Fruit fly (Drosophila melanogaster) whole organism, embryonic: ENCODE results near the gene Mgat4b.

Source experiments
- ATbp ChIP-seq: fragments of 200-800 bp; sonication (Bioruptor generic); optimal IDR thresholded peaks from 2 replicates; lab custom pipeline; 2017; ENCODE audit warnings: missing biosample characterization, mild to moderate bottlenecking, missing genetic modification characterization, missing genetic modification reagents
- Ada2b ChIP-seq: fragments of 200-800 bp; sonication (Bioruptor generic); IDR thresholded peaks from 2 replicates; pipeline ENCODE4 v1.3.6; 2022; ENCODE audit warnings: missing biosample characterization, missing genetic modification characterization
- CG10274 ChIP-seq: fragments of 200-800 bp; sonication (Bioruptor generic); optimal IDR thresholded peaks from 3 replicates; lab custom pipeline; 2017; ENCODE audit warnings: missing biosample characterization, mild to moderate bottlenecking, missing genetic modification characterization
- CG10565 ChIP-seq: fragments of 200-800 bp; sonication (Bioruptor generic); optimal IDR thresholded peaks from 3 replicates; lab custom pipeline; 2016; ENCODE audit warnings: missing biosample characterization, mild to moderate bottlenecking, missing genetic modification characterization
- CG11093 ChIP-seq: fragments of 200-800 bp; sonication (Bioruptor generic); IDR thresholded peaks from 3 replicates; pipeline ENCODE4 v1.3.6; 2022; ENCODE audit warnings: missing biosample characterization, missing genetic modification characterization
- CG11247 ChIP-seq: fragments of 200-800 bp; sonication (Bioruptor generic); IDR thresholded peaks from 2 replicates; pipeline ENCODE4 v1.3.6; 2022; ENCODE audit warnings: missing biosample characterization, missing genetic modification characterization
- CG11695 ChIP-seq: fragments of 200-800 bp; sonication (Bioruptor generic); IDR thresholded peaks from 3 replicates; pipeline ENCODE4 v1.3.6; 2022; ENCODE audit warnings: missing biosample characterization, missing genetic modification characterization
- CG14710 ChIP-seq: fragments of 200-800 bp; sonication (Bioruptor generic); optimal IDR thresholded peaks from 3 replicates; lab custom pipeline; 2019; ENCODE audit warnings: missing biosample characterization, mild to moderate bottlenecking, missing genetic modification characterization, moderate library complexity
- CG14965 ChIP-seq: fragments of 200-800 bp; sonication (Bioruptor generic); optimal IDR thresholded peaks from 2 replicates; lab custom pipeline; 2016; ENCODE audit warnings: missing biosample characterization, missing genetic modification characterization, borderline replicate concordance
- CG15073 ChIP-seq: fragments of 200-800 bp; sonication (Bioruptor generic); optimal IDR thresholded peaks from 2 replicates; lab custom pipeline; 2016; ENCODE audit warnings: missing biosample characterization, missing genetic modification characterization
- CG1647 ChIP-seq: fragments of 200-800 bp; sonication (Bioruptor generic); optimal IDR thresholded peaks from 3 replicates; lab custom pipeline; 2016; ENCODE audit warnings: missing biosample characterization, missing genetic modification characterization
- CG16815 ChIP-seq: fragments of 200-800 bp; sonication (Bioruptor generic); optimal IDR thresholded peaks from 3 replicates; lab custom pipeline; 2017; ENCODE audit warnings: missing biosample characterization, mild to moderate bottlenecking, missing genetic modification characterization
- CG17359 ChIP-seq: fragments of 200-800 bp; sonication (Bioruptor generic); optimal IDR thresholded peaks from 3 replicates; lab custom pipeline; 2018; ENCODE audit warnings: missing biosample characterization, mild to moderate bottlenecking, missing genetic modification characterization, moderate library complexity
- CG17385 ChIP-seq: fragments of 200-800 bp; sonication (Bioruptor generic); optimal IDR thresholded peaks from 3 replicates; lab custom pipeline; 2018; ENCODE audit warnings: missing biosample characterization, mild to moderate bottlenecking, missing genetic modification characterization
- CG17568 ChIP-seq: fragments of 200-800 bp; sonication (Bioruptor generic); optimal IDR thresholded peaks from 2 replicates; lab custom pipeline; 2018; ENCODE audit warnings: missing biosample characterization, mild to moderate bottlenecking, missing genetic modification characterization, moderate library complexity
- CG17912 ChIP-seq: fragments of 200-800 bp; sonication (Bioruptor generic); optimal IDR thresholded peaks from 2 replicates; lab custom pipeline; 2018; ENCODE audit warnings: missing biosample characterization, mild to moderate bottlenecking, missing genetic modification characterization
- CG5953 ChIP-seq: fragments of 200-800 bp; sonication (Bioruptor generic); IDR thresholded peaks from 2 replicates; pipeline ENCODE4 v1.3.6; 2022; ENCODE audit warnings: missing biosample characterization, missing genetic modification characterization
- CG6813 ChIP-seq: fragments of 200-800 bp; sonication (Bioruptor generic); optimal IDR thresholded peaks from 2 replicates; lab custom pipeline; 2017; ENCODE audit warnings: missing biosample characterization, missing genetic modification characterization, mild to moderate bottlenecking, moderate library complexity, missing genetic modification reagents
- CG7556 ChIP-seq: fragments of 200-800 bp; sonication (Bioruptor generic); optimal IDR thresholded peaks from 2 replicates; lab custom pipeline; 2017; ENCODE audit warnings: missing biosample characterization, mild to moderate bottlenecking, missing genetic modification characterization
- CG7987 ChIP-seq: fragments of 200-800 bp; sonication (Bioruptor generic); optimal IDR thresholded peaks from 2 replicates; lab custom pipeline; 2018; ENCODE audit warnings: missing biosample characterization, mild to moderate bottlenecking, missing genetic modification characterization, moderate library complexity
- CG8924 ChIP-seq: fragments of 200-800 bp; optimal IDR thresholded peaks from 3 replicates; lab custom pipeline; 2019; ENCODE audit warnings: missing biosample characterization, mild to moderate bottlenecking, missing genetic modification characterization, moderate library complexity
- CG9876 ChIP-seq: fragments of 200-800 bp; sonication (Bioruptor generic); optimal IDR thresholded peaks from 2 replicates; lab custom pipeline; 2016; ENCODE audit warnings: missing biosample characterization, missing genetic modification characterization
- D19B ChIP-seq: fragments of 200-800 bp; sonication (Bioruptor generic); optimal IDR thresholded peaks from 2 replicates; lab custom pipeline; 2017; ENCODE audit warnings: missing biosample characterization, mild to moderate bottlenecking, missing genetic modification characterization
- H2.0 ChIP-seq: fragments of 200-800 bp; sonication (Bioruptor generic); IDR thresholded peaks from 2 replicates; pipeline ENCODE4 v1.3.6; 2022; ENCODE audit warnings: missing biosample characterization, missing genetic modification characterization
- HmgD ChIP-seq: fragments of 200-800 bp; sonication (Bioruptor generic); optimal IDR thresholded peaks from 3 replicates; lab custom pipeline; 2016; ENCODE audit warnings: missing biosample characterization, missing genetic modification characterization
- Mes4 ChIP-seq: fragments of 200-800 bp; sonication (Bioruptor generic); optimal IDR thresholded peaks from 2 replicates; lab custom pipeline; 2016; ENCODE audit warnings: missing biosample characterization, missing genetic modification characterization
- Mrtf ChIP-seq: fragments of 200-800 bp; sonication (Bioruptor generic); IDR thresholded peaks from 3 replicates; pipeline ENCODE4 v1.3.6; 2022; ENCODE audit warnings: missing biosample characterization, missing genetic modification characterization
- NK7.1 ChIP-seq: fragments of 200-800 bp; sonication (Bioruptor generic); optimal IDR thresholded peaks from 3 replicates; lab custom pipeline; 2016; ENCODE audit warnings: missing biosample characterization, missing genetic modification characterization
- Opbp ChIP-seq: fragments of 200-800 bp; sonication (Bioruptor generic); IDR thresholded peaks from 3 replicates; pipeline ENCODE4 v1.3.6; 2022; ENCODE audit warnings: missing biosample characterization, missing genetic modification characterization; ENCODE audit not compliant: partially characterized antibody
- Pdp1 ChIP-seq, 2 experiments: fragments of 200-800 bp; sonication (Bioruptor generic); optimal IDR thresholded peaks; 3 replicates each; lab custom pipeline; 2016; ENCODE audit warnings: missing biosample characterization in 2 of 2, missing genetic modification characterization in 2 of 2, mild to moderate bottlenecking in 1 of 2, moderate library complexity in 1 of 2
- Sin3A ChIP-seq: fragments of >200 bp; optimal IDR thresholded peaks from 2 replicates; lab custom pipeline; 2018
- ara ChIP-seq: fragments of 200-800 bp; sonication (Bioruptor generic); IDR thresholded peaks from 2 replicates; pipeline ENCODE4 v1.3.6; 2022; ENCODE audit warnings: missing biosample characterization, missing genetic modification characterization
- bbx ChIP-seq: fragments of 200-800 bp; sonication (Bioruptor generic); IDR thresholded peaks from 2 replicates; pipeline ENCODE4 v1.3.6; 2022; ENCODE audit warnings: missing biosample characterization, missing genetic modification characterization; ENCODE audit not compliant: partially characterized antibody
- chif ChIP-seq, 2 experiments: fragments of 200-800 bp; sonication (Bioruptor generic); optimal IDR thresholded peaks; 3 replicates each; lab custom pipeline; 2016; ENCODE audit warnings: missing biosample characterization in 2 of 2, missing genetic modification characterization in 2 of 2
- dpn ChIP-seq, 2 experiments: fragments of 200-800 bp; sonication (Bioruptor generic); optimal IDR thresholded peaks; 3 replicates each; lab custom pipeline; 2016; ENCODE audit warnings: missing biosample characterization in 2 of 2, missing genetic modification characterization in 2 of 2
- fd96Cb ChIP-seq: fragments of 200-800 bp; sonication (Bioruptor generic); optimal IDR thresholded peaks from 2 replicates; lab custom pipeline; 2018; ENCODE audit warnings: missing biosample characterization, mild to moderate bottlenecking, missing genetic modification characterization, moderate library complexity
- fru ChIP-seq: fragments of >200 bp; optimal IDR thresholded peaks from 2 replicates; lab custom pipeline; 2017
- grn ChIP-seq: fragments of 200-800 bp; sonication (Bioruptor generic); optimal IDR thresholded peaks from 3 replicates; lab custom pipeline; 2017; ENCODE audit warnings: missing biosample characterization, missing genetic modification characterization
- hb ChIP-seq: fragments of 200-800 bp; sonication (Bioruptor generic); IDR thresholded peaks from 3 replicates; pipeline ENCODE4 v1.3.6; 2022; ENCODE audit warnings: missing biosample characterization, missing genetic modification characterization; ENCODE audit not compliant: partially characterized antibody
- hbn ChIP-seq: fragments of 200-800 bp; sonication (Bioruptor generic); IDR thresholded peaks from 2 replicates; pipeline ENCODE4 v1.3.6; 2022; ENCODE audit warnings: missing biosample characterization, missing genetic modification characterization; ENCODE audit not compliant: partially characterized antibody
- her ChIP-seq: fragments of 200-800 bp; sonication (Bioruptor generic); optimal IDR thresholded peaks from 2 replicates; lab custom pipeline; 2016; ENCODE audit warnings: missing biosample characterization, missing genetic modification characterization
- jumu ChIP-seq: fragments of 200-800 bp; sonication (Bioruptor generic); optimal IDR thresholded peaks from 3 replicates; lab custom pipeline; 2016; ENCODE audit warnings: missing biosample characterization, missing genetic modification characterization
- nom ChIP-seq: fragments of 200-800 bp; sonication (Bioruptor generic); optimal IDR thresholded peaks from 2 replicates; lab custom pipeline; 2017; ENCODE audit warnings: missing biosample characterization, missing genetic modification characterization, mild to moderate bottlenecking, moderate library complexity, missing genetic modification reagents
- odd ChIP-seq: fragments of 200-800 bp; sonication (Bioruptor generic); optimal IDR thresholded peaks from 2 replicates; lab custom pipeline; 2017; ENCODE audit warnings: missing biosample characterization, mild to moderate bottlenecking, missing genetic modification characterization
- scrt ChIP-seq: fragments of 200-800 bp; sonication (Bioruptor generic); optimal IDR thresholded peaks from 2 replicates; lab custom pipeline; 2018; ENCODE audit warnings: missing biosample characterization, mild to moderate bottlenecking, missing genetic modification characterization, moderate library complexity
- sd ChIP-seq: fragments of 200-800 bp; sonication (Bioruptor generic); optimal IDR thresholded peaks from 3 replicates; lab custom pipeline; 2018; ENCODE audit warnings: missing biosample characterization, mild to moderate bottlenecking, missing genetic modification characterization, moderate library complexity
- sim ChIP-seq: fragments of 200-800 bp; sonication (Bioruptor generic); IDR thresholded peaks from 2 replicates; pipeline ENCODE4 v1.3.6; 2022; ENCODE audit warnings: missing biosample characterization, missing genetic modification characterization
- sna ChIP-seq: fragments of 200-800 bp; sonication (Bioruptor generic); IDR thresholded peaks from 2 replicates; pipeline ENCODE4 v1.3.6; 2022; ENCODE audit warnings: missing biosample characterization, missing genetic modification characterization; ENCODE audit not compliant: partially characterized antibody

Mgat4b gene

DNA sequence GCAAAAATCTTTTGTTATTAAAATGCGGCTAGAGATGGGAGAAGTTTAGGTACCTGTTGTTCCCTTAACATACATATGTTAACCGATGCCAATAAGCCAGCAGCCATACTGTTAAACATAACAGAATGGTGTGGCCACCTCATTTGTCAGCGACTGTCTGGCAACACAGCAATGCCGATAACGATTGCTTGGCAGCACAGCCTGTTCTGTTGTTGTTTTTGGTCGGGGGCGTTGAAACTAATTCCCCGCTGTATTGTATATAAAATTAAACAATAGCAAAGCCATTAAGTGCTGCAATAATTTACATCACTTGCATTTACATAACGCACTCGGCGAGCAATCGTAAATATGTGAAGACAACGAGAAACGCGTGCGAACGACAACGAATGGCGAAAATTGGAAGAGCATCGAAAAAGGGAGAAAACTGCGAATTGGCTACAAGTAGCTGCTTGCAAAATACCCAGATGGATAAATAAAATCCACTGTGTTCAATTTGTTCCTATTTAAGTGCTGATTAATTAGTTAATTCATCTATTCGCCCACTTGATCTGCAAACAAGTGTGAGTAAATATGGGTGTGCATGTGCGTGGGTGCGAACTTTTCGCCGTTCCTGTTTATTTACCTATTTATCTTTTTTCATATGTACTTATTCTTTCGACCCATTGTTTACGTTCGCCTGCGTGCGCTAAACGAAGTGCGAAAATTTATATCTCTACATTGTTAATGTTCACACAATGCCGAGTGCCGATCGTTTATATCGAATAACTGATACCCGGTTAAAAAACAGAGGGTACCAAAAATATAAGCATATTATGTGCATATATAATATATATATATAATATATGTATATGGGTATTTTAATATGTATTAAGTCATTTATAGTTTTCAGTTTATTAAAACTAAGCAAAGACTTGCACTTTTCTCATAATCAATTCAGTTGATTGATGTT lies 7.0 kb downstream of the Mgat4b start, which contains the start of the genes Tsen34 and Mgat4a (continued):
- peak; percentile 50; the same call in 1 of the 2 replicates for TF ChIP-seq hbn (GFP tag; lab: Robert Waterston, UW)
- TF ChIP-seq CG7987 (GFP tag; lab: Kevin White, UChicago) = peak; percentile 71
- no peak for TF ChIP-seq sd (tag; lab: Kevin White, UChicago)
- TF ChIP-seq CG17359 = no peak
- no peak for TF ChIP-seq HmgD (GFP tag; lab: Kevin White, UChicago)
- TF ChIP-seq CG10274 (GFP tag; lab: Kevin White, UChicago) = no peak
- TF ChIP-seq CG14710 (tag; lab: Kevin White, UChicago) = peak; percentile 40
- TF ChIP-seq CG11093 (GFP tag; lab: Robert Waterston, UW) = no peak
- peak; percentile 35 for TF ChIP-seq CG6813 (GFP tag; lab: Kevin White, UChicago)
- peak; percentile 44 for TF ChIP-seq NK7.1
- peak; percentile 9 to 65 for TF ChIP-seq Pdp1 (GFP tag; optimal IDR thresholded peaks at IDR 0.05; lab: Kevin White, UChicago)
- TF ChIP-seq CG17912 = peak; percentile 56
- no peak for TF ChIP-seq CG5953 (GFP tag; lab: Robert Waterston, UW)
- peak; percentile 73 for TF ChIP-seq bbx (GFP tag; lab: Robert Waterston, UW)
- TF ChIP-seq CG11695 = peak; percentile 56; the same call in 1 of the 3 replicates
- TF ChIP-seq Ada2b (GFP tag; lab: Robert Waterston, UW) = no peak; the same call in 1 of the 2 replicates
- no peak for TF ChIP-seq CG15073 (GFP tag; lab: Kevin White, UChicago)
- TF ChIP-seq nom (GFP tag; lab: Kevin White, UChicago) = no peak
- TF ChIP-seq fd96Cb (tag; lab: Kevin White, UChicago) = no peak
- peak; percentile 52 for TF ChIP-seq Sin3A (lab: Kevin White, UChicago)
- TF ChIP-seq sim (GFP tag; lab: Robert Waterston, UW) = no peak
- peak; percentile 46; the same call in 1 of the 3 replicates for TF ChIP-seq Mrtf (GFP tag; lab: Robert Waterston, UW)
- no peak for TF ChIP-seq her
- no peak for TF ChIP-seq CG17568 (GFP tag; lab: Kevin White, UChicago)
- TF ChIP-seq hb (GFP tag; lab: Robert Waterston, UW) = no peak
- TF ChIP-seq odd (GFP tag; lab: Kevin White, UChicago) = no peak
- TF ChIP-seq D19B (GFP tag; lab: Kevin White, UChicago) = peak; percentile 84
- TF ChIP-seq fru (lab: Kevin White, UChicago) = no peak
- peak in 1 of 2 experiments; percentile 28 for TF ChIP-seq chif (GFP tag; optimal IDR thresholded peaks at IDR 0.05; lab: Kevin White, UChicago)
- TF ChIP-seq grn (GFP tag; lab: Kevin White, UChicago) = no peak
- TF ChIP-seq sna = 0 out of 2 replicates have a peak, but pooled peaks have one; percentile 28
- TF ChIP-seq ara = no peak
- TF ChIP-seq CG11247 (GFP tag; lab: Robert Waterston, UW) = peak; percentile 74
- TF ChIP-seq ATbp (GFP tag; lab: Kevin White, UChicago) = no peak
- TF ChIP-seq CG7556 = no peak
- TF ChIP-seq dpn (GFP tag; optimal IDR thresholded peaks at IDR 0.05; lab: Kevin White, UChicago) = peak in 1 of 2 experiments; percentile 39
- TF ChIP-seq jumu (GFP tag; lab: Kevin White, UChicago) = no peak
- TF ChIP-seq CG14965 (GFP tag; lab: Kevin White, UChicago) = peak; percentile 27
- TF ChIP-seq CG10565 (GFP tag; lab: Kevin White, UChicago) = no peak
- TF ChIP-seq Opbp = peak; percentile 74; the same call in 2 of the 3 replicates
- no peak for TF ChIP-seq Mes4 (GFP tag; lab: Kevin White, UChicago)
- TF ChIP-seq CG17385 (GFP tag; lab: Kevin White, UChicago) = peak; percentile 35
- TF ChIP-seq CG9876 (GFP tag; lab: Kevin White, UChicago) = peak; percentile 17
- peak; percentile 90 for TF ChIP-seq scrt (GFP tag; lab: Kevin White, UChicago)
- TF ChIP-seq CG8924 (tag; lab: Kevin White, UChicago) = peak; percentile 68
- 0 out of 2 replicates have a peak, but pooled peaks have one; percentile 29 for TF ChIP-seq H2.0 (GFP tag; lab: Robert Waterston, UW)
- peak; percentile 57 for TF ChIP-seq CG1647 (GFP tag; lab: Kevin White, UChicago)
- TF ChIP-seq CG16815 (GFP tag; lab: Kevin White, UChicago) = no peak
